Fruit fly (Drosophila melanogaster): ENCODE data around the gene osa.

osa gene

dm6 chr3R:17705140-17705539 is 13.0 kb downstream of the osa start:
- TF ChIP-seq oc (tag; optimal IDR thresholded peaks at IDR 0.05) = peak; percentile 85
- TF ChIP-seq Hr39 (optimal IDR thresholded peaks at IDR 0.05) = no peak

dm6 chr3R:17704538-17704854 is 13.7 kb downstream of the osa start:
- no peak for TF ChIP-seq Antp (GFP tag; optimal IDR thresholded peaks at IDR 0.05)
- TF ChIP-seq zf30C (GFP tag; optimal IDR thresholded peaks at IDR 0.05) = peak; percentile 48
- peak; percentile 73; the same call in 1 of the 2 replicates for TF ChIP-seq crol (GFP tag; IDR thresholded peaks at IDR 0.05)
- TF ChIP-seq p53 (GFP tag; optimal IDR thresholded peaks at IDR 0.05) = no peak
- no peak for TF ChIP-seq ci (GFP tag; IDR thresholded peaks at IDR 0.05)
- peak; percentile 3; the same call in 1 of the 2 replicates for TF ChIP-seq Adf1 (GFP tag; IDR thresholded peaks at IDR 0.05)
- no peak for TF ChIP-seq pfk (GFP tag; optimal IDR thresholded peaks at IDR 0.05)
- TF ChIP-seq H15 (GFP tag; IDR thresholded peaks at IDR 0.05) = no peak
- no peak for TF ChIP-seq wek (GFP tag; optimal IDR thresholded peaks at IDR 0.05)
- no peak for TF ChIP-seq Atf-2 (GFP tag; optimal IDR thresholded peaks at IDR 0.05)
- no peak for TF ChIP-seq CG9437 (GFP tag; optimal IDR thresholded peaks at IDR 0.05)
- TF ChIP-seq vfl (GFP tag; optimal IDR thresholded peaks at IDR 0.05) = no peak
- no peak for TF ChIP-seq CG10267 (tag; optimal IDR thresholded peaks at IDR 0.05)
- no peak for TF ChIP-seq CG12769 (tag; optimal IDR thresholded peaks at IDR 0.05)
- TF ChIP-seq CG3838 (GFP tag; optimal IDR thresholded peaks at IDR 0.05) = no peak
- TF ChIP-seq pnt (GFP tag; optimal IDR thresholded peaks at IDR 0.05) = no peak

dm6 chr3R:17703691-17704537 is 14.2 kb downstream of the osa start:
- TF ChIP-seq ase (GFP tag; IDR thresholded peaks at IDR 0.05) = peak; percentile 99
- TF ChIP-seq gsb (GFP tag; IDR thresholded peaks at IDR 0.05) = peak; percentile 98
- peak; percentile 99 for TF ChIP-seq Abd-B (GFP tag; optimal IDR thresholded peaks at IDR 0.05)
- peak; percentile 94 for TF ChIP-seq Hmx (GFP tag; optimal IDR thresholded peaks at IDR 0.05)
- peak; percentile 99 for TF ChIP-seq Rfx (GFP tag; IDR thresholded peaks at IDR 0.05)
- TF ChIP-seq pum (GFP tag; optimal IDR thresholded peaks at IDR 0.05) = peak; percentile 99
- TF ChIP-seq CG5953 (GFP tag; IDR thresholded peaks at IDR 0.05) = peak; percentile 98
- TF ChIP-seq twi (tag; optimal IDR thresholded peaks at IDR 0.05) = peak; percentile 92
- peak; percentile 96 for TF ChIP-seq Ets97D (GFP tag; optimal IDR thresholded peaks at IDR 0.05)
- peak; percentile 99 for TF ChIP-seq chif (GFP tag; optimal IDR thresholded peaks at IDR 0.05)
- peak; percentile 94 for TF ChIP-seq Myb (GFP tag; optimal IDR thresholded peaks at IDR 0.05)
- no peak for TF ChIP-seq lov (optimal IDR thresholded peaks at IDR 0.05)
- peak; percentile 98 for TF ChIP-seq lov (GFP tag; IDR thresholded peaks at IDR 0.05)
- peak; percentile 33 for TF ChIP-seq CG17912 (GFP tag; optimal IDR thresholded peaks at IDR 0.05)
- peak; percentile 99 for TF ChIP-seq Mad (GFP tag; optimal IDR thresholded peaks at IDR 0.05)
- peak; percentile 99 for TF ChIP-seq ara (GFP tag; IDR thresholded peaks at IDR 0.05)
- peak; percentile 96 for TF ChIP-seq trem (tag; optimal IDR thresholded peaks at IDR 0.05)
- TF ChIP-seq gfzf (GFP tag; optimal IDR thresholded peaks at IDR 0.05) = peak; percentile 33
- TF ChIP-seq sna (GFP tag; IDR thresholded peaks at IDR 0.05; ENCODE audit: partially characterized antibody) = no peak; the same call in 1 of the 2 replicates
- peak; percentile 68 for TF ChIP-seq mirr (GFP tag; optimal IDR thresholded peaks at IDR 0.05)
- no peak for TF ChIP-seq CG34224 (GFP tag; IDR thresholded peaks at IDR 0.05; ENCODE audit: partially characterized antibody)
- peak; percentile 95 for TF ChIP-seq Bdp1 (GFP tag; optimal IDR thresholded peaks at IDR 0.05)
- peak; percentile 97 for TF ChIP-seq CG31388 (GFP tag; optimal IDR thresholded peaks at IDR 0.05)
- peak; percentile 86 for TF ChIP-seq CG4328 (GFP tag; optimal IDR thresholded peaks at IDR 0.05)
- TF ChIP-seq disco-r (GFP tag; optimal IDR thresholded peaks at IDR 0.05) = peak; percentile 99
- peak; percentile 99 for TF ChIP-seq CG6689 (GFP tag; IDR thresholded peaks at IDR 0.05)
- peak; percentile 99 for TF ChIP-seq CG4424 (GFP tag; optimal IDR thresholded peaks at IDR 0.05)
- TF ChIP-seq jing (GFP tag; optimal IDR thresholded peaks at IDR 0.05) = peak; percentile 99
- peak; percentile 99 for TF ChIP-seq Optix (GFP tag; IDR thresholded peaks at IDR 0.05)
- TF ChIP-seq luna (GFP tag; optimal IDR thresholded peaks at IDR 0.05) = peak; percentile 98
- peak; percentile 99 for TF ChIP-seq CG10462 (GFP tag; optimal IDR thresholded peaks at IDR 0.05)
